Worm (Caenorhabditis elegans) whole organism, L1 larva: Measurements from ENCODE around the gene tftc-3.

Experiments used
- ceh-82 ChIP-seq, 3 experiments: fragments of 150-350 bp in 1 of 3; sonication (generic microtip) in 2 of 3; optimal IDR thresholded peaks; 2 replicates each; lab custom pipeline; 2014 to 2017; ENCODE audit warnings: missing biosample characterization in 3 of 3, missing genetic modification characterization in 3 of 3
- ces-1 ChIP-seq: fragments of 150-350 bp; optimal IDR thresholded peaks from 2 replicates; lab custom pipeline; 2014; ENCODE audit warnings: missing biosample characterization, missing genetic modification reagents, missing genetic modification characterization
- dsc-1 ChIP-seq: sonication (generic microtip); optimal IDR thresholded peaks from 2 replicates; lab custom pipeline; 2016; ENCODE audit warnings: mild to moderate bottlenecking, missing genetic modification characterization, missing compliant biosample characterization
- elt-2 ChIP-seq: sonication (generic microtip); optimal IDR thresholded peaks from 2 replicates; lab custom pipeline; 2016; ENCODE audit warnings: missing genetic modification characterization, mild to moderate bottlenecking, inconsistent platforms, missing compliant biosample characterization, missing genetic modification reagents
- jun-1 ChIP-seq: fragments of 150-350 bp; optimal IDR thresholded peaks from 2 replicates; lab custom pipeline; 2014; ENCODE audit warnings: missing biosample characterization, missing genetic modification reagents, missing genetic modification characterization
- lin-13 ChIP-seq: fragments of 150-350 bp; optimal IDR thresholded peaks from 2 replicates; lab custom pipeline; 2014; ENCODE audit warnings: missing biosample characterization, missing genetic modification reagents, missing genetic modification characterization
- lin-35 ChIP-seq, 2 experiments: fragments of 150-350 bp; optimal IDR thresholded peaks; 2 replicates each; lab custom pipeline; 2014; ENCODE audit warnings: missing biosample characterization in 2 of 2, missing genetic modification characterization in 2 of 2, missing genetic modification reagents in 2 of 2
- lsy-2 ChIP-seq, 2 experiments: fragments of 150-350 bp; optimal IDR thresholded peaks; 2 replicates each; lab custom pipeline; 2014; ENCODE audit warnings: missing biosample characterization in 2 of 2, missing genetic modification characterization in 2 of 2
- nhr-12 ChIP-seq: sonication (generic microtip); optimal IDR thresholded peaks from 2 replicates; lab custom pipeline; 2017; ENCODE audit warnings: missing biosample characterization, missing genetic modification characterization
- unc-86 ChIP-seq: sonication (generic microtip); optimal IDR thresholded peaks from 2 replicates; lab custom pipeline; 2016; ENCODE audit warnings: missing genetic modification characterization, missing compliant biosample characterization
- ztf-4 ChIP-seq: fragments of 150-350 bp; optimal IDR thresholded peaks from 2 replicates; lab custom pipeline; 2014; ENCODE audit warnings: missing biosample characterization, missing genetic modification characterization

DNA sequence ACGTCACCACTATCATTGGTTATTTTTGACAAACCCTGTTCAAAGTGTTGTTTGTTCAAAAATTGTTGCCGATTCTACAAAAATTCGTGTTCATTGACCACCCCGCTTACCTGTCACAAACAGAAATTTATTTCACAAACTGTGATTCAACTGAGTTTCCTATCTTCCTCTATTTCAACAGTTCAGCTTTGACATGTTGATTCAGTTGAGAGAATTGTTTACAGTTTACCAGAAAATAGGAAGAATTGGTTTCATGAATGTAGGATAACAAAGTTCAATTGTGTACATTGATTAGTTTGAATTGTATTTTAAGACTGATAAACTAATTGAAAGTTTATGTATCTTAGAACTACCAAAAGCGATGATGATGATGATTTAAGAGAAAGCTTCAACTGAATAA is 35.5 kb upstream of the tftc-3 start:
- TF ChIP-seq ces-1 (GFP tag; lab: Kevin White, UChicago) (no peak), dsc-1 (peak; percentile 6), ceh-82 (tag; optimal IDR thresholded peaks at IDR 0.05; lab: Kevin White, UChicago) (no peak), lin-35 (GFP tag; optimal IDR thresholded peaks at IDR 0.05; lab: Kevin White, UChicago) (no peak), unc-86 (tag; lab: Kevin White, UChicago) (no peak), jun-1 (tag; lab: Kevin White, UChicago) (no peak), lsy-2 (tag; optimal IDR thresholded peaks at IDR 0.05; lab: Kevin White, UChicago) (no peak), elt-2 (no peak), ztf-4 (tag; lab: Kevin White, UChicago) (no peak), nhr-12 (no peak), lin-13 (GFP tag; lab: Kevin White, UChicago) (no peak)
